Worm (Caenorhabditis elegans) whole organism, L4 larva: Measurements from ENCODE around the gene csn-1.

Experiments
- ces-1 ChIP-seq: fragments of 150-350 bp; sonication (generic microtip); optimal IDR thresholded peaks from 4 replicates; lab custom pipeline; 2014; ENCODE audit warnings: missing biosample characterization, missing genetic modification reagents, missing genetic modification characterization
- skn-1 ChIP-seq: fragments of 150-350 bp; optimal IDR thresholded peaks from 2 replicates; lab custom pipeline; 2014; ENCODE audit warnings: missing biosample characterization, missing genetic modification characterization
- spr-1 ChIP-seq: sonication (generic microtip); optimal IDR thresholded peaks from 2 replicates; lab custom pipeline; 2016; ENCODE audit warnings: mild to moderate bottlenecking, missing genetic modification characterization, missing compliant biosample characterization
- unc-39 ChIP-seq: sonication (generic microtip); optimal IDR thresholded peaks from 2 replicates; lab custom pipeline; 2017; ENCODE audit warnings: missing biosample characterization, missing genetic modification characterization

ce11 chrV:17824610-17825009 lies 45.8 kb downstream of the csn-1 start, which contains the start of gene srh-301:
- no peak for TF ChIP-seq unc-39 (tag; lab: Kevin White, UChicago)
- no peak for TF ChIP-seq skn-1 (tag; lab: Kevin White, UChicago)
- TF ChIP-seq ces-1: no peak
- no peak for TF ChIP-seq spr-1 (tag; lab: Kevin White, UChicago)
